Fruit fly (Drosophila melanogaster): ENCODE results near the gene tal-2A.

dm6 chr3R:13793105-13793978, 19.6 kb upstream of the tal-2A start:
- TF ChIP-seq D1 (tag; optimal IDR thresholded peaks at IDR 0.05) (no peak), CG9948 (tag; optimal IDR thresholded peaks at IDR 0.05) (no peak), EcR (GFP tag; optimal IDR thresholded peaks at IDR 0.05) (no peak)

Measured in whole organism, pupa.